Fruit fly (Drosophila melanogaster): ENCODE measurements around the gene CG15042.
A peak's percentile ranks its signal among the peaks of the same experiment; 100 is the strongest.

Gene CG15042

dm6 chrX:18512271-18512679 lies 15.8 kb downstream of the CG15042 start, which contains the start of gene Ggt-1 (continued):
- TF ChIP-seq CG13296 (GFP tag; optimal IDR thresholded peaks at IDR 0.05) (no peak), seq (GFP tag; IDR thresholded peaks at IDR 0.05) (no peak), twi (tag; optimal IDR thresholded peaks at IDR 0.05) (no peak), CG1792 (GFP tag; optimal IDR thresholded peaks at IDR 0.05) (no peak), CG13624 (GFP tag; optimal IDR thresholded peaks at IDR 0.05) (no peak), Ptx1 (GFP tag; IDR thresholded peaks at IDR 0.05) (no peak), CG6854 (GFP tag; optimal IDR thresholded peaks at IDR 0.05) (no peak), CG4707 (GFP tag; optimal IDR thresholded peaks at IDR 0.05) (no peak), Hey (tag; optimal IDR thresholded peaks at IDR 0.05) (no peak), CG7271 (tag; optimal IDR thresholded peaks at IDR 0.05) (no peak), CG17361 (GFP tag; IDR thresholded peaks at IDR 0.05) (no peak), CG1529 (GFP tag; optimal IDR thresholded peaks at IDR 0.05) (no peak), her (GFP tag; optimal IDR thresholded peaks at IDR 0.05) (no peak), CG5180 (GFP tag; optimal IDR thresholded peaks at IDR 0.05) (peak; percentile 92), yki (optimal IDR thresholded peaks at IDR 0.05) (no peak), Fer1 (GFP tag; optimal IDR thresholded peaks at IDR 0.05) (peak; percentile 6), ind (GFP tag; optimal IDR thresholded peaks at IDR 0.05) (no peak), C15 (GFP tag; IDR thresholded peaks at IDR 0.05) (no peak), PHDP (tag; optimal IDR thresholded peaks at IDR 0.05) (no peak), nmo (GFP tag; optimal IDR thresholded peaks at IDR 0.05) (no peak), chif (GFP tag; optimal IDR thresholded peaks at IDR 0.05) (no peak), jumu (GFP tag; optimal IDR thresholded peaks at IDR 0.05) (no peak), CG12299 (tag; optimal IDR thresholded peaks at IDR 0.05) (no peak), psq (GFP tag; optimal IDR thresholded peaks at IDR 0.05) (no peak), Spps (tag; optimal IDR thresholded peaks at IDR 0.05) (no peak), CG4360 (GFP tag; IDR thresholded peaks at IDR 0.05) (no peak), pros (GFP tag; optimal IDR thresholded peaks at IDR 0.05) (no peak), CG32532 (GFP tag; IDR thresholded peaks at IDR 0.05) (peak; percentile 43; the same call in 1 of the 2 replicates), Nf-YA (GFP tag; IDR thresholded peaks at IDR 0.05) (no peak), ssp (GFP tag; IDR thresholded peaks at IDR 0.05) (no peak), CG11247 (GFP tag; IDR thresholded peaks at IDR 0.05) (no peak), CG18764 (GFP tag; optimal IDR thresholded peaks at IDR 0.05) (no peak), HmgD (GFP tag; optimal IDR thresholded peaks at IDR 0.05) (no peak), Fer3 (tag; optimal IDR thresholded peaks at IDR 0.05) (no peak), da (GFP tag; optimal IDR thresholded peaks at IDR 0.05) (no peak), lola (GFP tag; optimal IDR thresholded peaks at IDR 0.05) (no peak), sc (optimal IDR thresholded peaks at IDR 0.05) (no peak), sc (GFP tag; optimal IDR thresholded peaks at IDR 0.05) (no peak), crol (GFP tag; IDR thresholded peaks at IDR 0.05) (no peak), lilli (GFP tag; optimal IDR thresholded peaks at IDR 0.05) (no peak), stc (GFP tag; IDR thresholded peaks at IDR 0.05) (no peak), CG4854 (GFP tag; optimal IDR thresholded peaks at IDR 0.05) (no peak), danr (GFP tag; IDR thresholded peaks at IDR 0.05) (no peak), cato (GFP tag; optimal IDR thresholded peaks at IDR 0.05; ENCODE audit: borderline replicate concordance) (no peak), pho (GFP tag; optimal IDR thresholded peaks at IDR 0.05) (no peak), bbx (GFP tag; IDR thresholded peaks at IDR 0.05; ENCODE audit: partially characterized antibody) (peak; percentile 96), H15 (GFP tag; IDR thresholded peaks at IDR 0.05) (no peak), CG3281 (GFP tag; optimal IDR thresholded peaks at IDR 0.05) (no peak), CG10462 (GFP tag; optimal IDR thresholded peaks at IDR 0.05) (no peak), CG13123 (GFP tag; optimal IDR thresholded peaks at IDR 0.05) (no peak), CG6689 (GFP tag; IDR thresholded peaks at IDR 0.05) (no peak), cwo (GFP tag; optimal IDR thresholded peaks at IDR 0.05) (peak; percentile 22), Lpt (GFP tag; optimal IDR thresholded peaks at IDR 0.05) (no peak)
